Fruit fly (Drosophila melanogaster): ENCODE data around the gene CG31189.

Gene CG31189

DNA sequence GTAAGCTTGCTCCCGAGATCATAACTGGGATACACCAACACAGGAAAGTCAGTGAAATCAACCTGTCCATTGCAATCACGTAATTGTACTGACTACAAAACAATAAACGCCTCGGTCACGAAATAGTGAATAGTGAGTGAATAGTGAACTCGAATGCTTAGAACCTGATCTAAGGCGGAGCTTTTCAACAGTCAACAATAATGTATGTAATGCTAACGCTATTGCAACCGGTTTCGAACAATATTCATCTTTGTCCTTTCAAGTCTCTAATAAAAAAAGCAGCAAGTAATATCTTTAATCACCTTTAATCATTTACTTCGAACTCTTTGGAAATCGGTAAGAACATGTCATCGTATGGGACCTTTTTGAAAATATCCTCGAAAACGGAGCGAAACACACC is at the start of gene CG31189:
Gene CG31189 (minus strand): TSS at position 101 of the 400 bp plus-strand sequence.
- TF ChIP-seq CG8478 (optimal IDR thresholded peaks at IDR 0.05) (no peak), EcR (GFP tag; optimal IDR thresholded peaks at IDR 0.05) (no peak), usp (GFP tag; optimal IDR thresholded peaks at IDR 0.05) (no peak), psq (optimal IDR thresholded peaks at IDR 0.05) (no peak), Dll (optimal IDR thresholded peaks at IDR 0.05) (no peak), pan (optimal IDR thresholded peaks at IDR 0.05) (no peak)

DNA sequence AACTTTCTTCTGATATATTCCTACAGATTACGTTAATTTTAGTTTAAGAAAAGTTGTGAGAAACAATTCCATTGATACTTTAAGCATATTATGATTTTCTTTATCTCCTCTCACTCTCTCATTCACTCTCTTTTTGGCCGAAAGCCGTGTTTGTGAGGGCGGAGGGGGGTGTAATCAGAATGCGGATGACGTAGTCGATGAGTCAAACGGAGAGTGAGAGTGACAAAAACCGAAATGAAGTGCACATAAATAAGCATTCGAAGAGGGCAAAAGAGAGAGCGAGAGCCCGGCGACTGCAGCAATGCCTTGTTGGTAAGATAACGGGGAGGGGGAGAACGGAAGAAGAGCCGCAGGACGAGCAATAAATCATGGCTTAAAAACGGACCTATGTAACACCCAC is 48.6 kb upstream of the CG31189 start:
- TF ChIP-seq CG8478 (optimal IDR thresholded peaks at IDR 0.05): no peak
- no peak for TF ChIP-seq EcR (GFP tag; optimal IDR thresholded peaks at IDR 0.05)

DNA sequence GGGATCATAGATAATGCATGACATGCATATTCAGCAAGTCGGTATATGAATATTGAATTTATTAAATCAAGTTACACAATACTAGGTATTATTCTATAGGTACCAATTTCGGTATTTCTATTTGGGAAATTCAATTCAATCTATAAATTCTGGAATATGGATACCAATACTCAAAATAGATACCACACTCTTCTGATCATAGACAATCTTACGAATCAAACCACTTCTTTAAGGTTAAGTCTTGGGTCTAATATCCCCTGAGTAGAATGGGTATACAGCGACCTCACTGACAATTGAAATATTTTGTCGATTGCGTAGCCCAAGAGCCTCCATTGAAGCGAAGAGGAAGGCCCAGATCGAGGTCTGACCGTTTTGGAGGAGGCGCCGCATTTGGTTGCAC is 47.2 kb upstream of the CG31189 start:
- TF ChIP-seq EcR (GFP tag; optimal IDR thresholded peaks at IDR 0.05): no peak
- TF ChIP-seq CG8478 (optimal IDR thresholded peaks at IDR 0.05): no peak
- TF ChIP-seq usp (GFP tag; optimal IDR thresholded peaks at IDR 0.05): no peak
- TF ChIP-seq Dll (optimal IDR thresholded peaks at IDR 0.05): no peak
- TF ChIP-seq psq (optimal IDR thresholded peaks at IDR 0.05): no peak
- no peak for TF ChIP-seq pan (optimal IDR thresholded peaks at IDR 0.05)

DNA sequence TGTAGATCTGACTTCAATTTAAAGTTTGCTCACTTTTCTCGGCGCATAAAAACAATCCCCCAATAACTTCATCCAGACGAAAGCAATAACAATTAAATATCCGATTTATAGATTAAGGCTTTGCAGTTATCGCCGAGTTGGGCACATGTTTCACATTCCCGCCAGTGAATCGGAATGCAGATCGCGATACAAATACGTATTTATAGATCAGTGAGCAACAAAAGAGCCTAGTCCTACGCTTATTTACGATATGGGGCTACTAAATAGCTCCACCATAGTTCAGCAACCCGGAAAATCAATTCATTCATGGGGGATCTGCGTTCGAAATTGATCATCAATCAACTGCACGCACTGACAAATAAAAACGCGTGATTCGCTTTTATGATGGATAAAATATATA is 46.4 kb upstream of the CG31189 start:
- TF ChIP-seq usp (GFP tag; optimal IDR thresholded peaks at IDR 0.05): no peak
- no peak for TF ChIP-seq psq (optimal IDR thresholded peaks at IDR 0.05)
- no peak for TF ChIP-seq CG8478 (optimal IDR thresholded peaks at IDR 0.05)
- TF ChIP-seq pan (optimal IDR thresholded peaks at IDR 0.05): no peak
- TF ChIP-seq Dll (optimal IDR thresholded peaks at IDR 0.05): no peak
- no peak for TF ChIP-seq EcR (GFP tag; optimal IDR thresholded peaks at IDR 0.05)

DNA sequence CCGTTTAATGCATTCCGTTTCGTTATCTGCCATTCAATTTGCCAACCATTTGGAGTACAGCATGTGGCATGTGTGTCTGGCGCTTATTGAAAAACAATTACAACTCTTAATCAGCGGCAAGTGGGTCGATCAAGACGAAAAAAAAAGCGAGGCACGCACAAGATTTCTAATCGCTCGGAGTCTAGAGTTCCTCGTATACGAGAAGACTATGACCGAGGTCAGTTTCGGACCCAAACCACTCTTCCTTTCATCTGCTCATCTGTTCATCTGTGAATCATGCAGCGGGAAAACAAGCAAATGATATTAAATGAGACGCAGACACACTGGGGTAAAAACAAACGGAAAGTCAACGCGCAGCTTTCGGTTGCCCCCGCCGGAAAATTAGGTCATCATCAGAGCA is 45.9 kb upstream of the CG31189 start:
- no peak for TF ChIP-seq usp (GFP tag; optimal IDR thresholded peaks at IDR 0.05)
- TF ChIP-seq EcR (GFP tag; optimal IDR thresholded peaks at IDR 0.05): no peak
- TF ChIP-seq psq (optimal IDR thresholded peaks at IDR 0.05): no peak
- TF ChIP-seq Dll (optimal IDR thresholded peaks at IDR 0.05): no peak
- TF ChIP-seq CG8478 (optimal IDR thresholded peaks at IDR 0.05): no peak
- no peak for TF ChIP-seq pan (optimal IDR thresholded peaks at IDR 0.05)

DNA sequence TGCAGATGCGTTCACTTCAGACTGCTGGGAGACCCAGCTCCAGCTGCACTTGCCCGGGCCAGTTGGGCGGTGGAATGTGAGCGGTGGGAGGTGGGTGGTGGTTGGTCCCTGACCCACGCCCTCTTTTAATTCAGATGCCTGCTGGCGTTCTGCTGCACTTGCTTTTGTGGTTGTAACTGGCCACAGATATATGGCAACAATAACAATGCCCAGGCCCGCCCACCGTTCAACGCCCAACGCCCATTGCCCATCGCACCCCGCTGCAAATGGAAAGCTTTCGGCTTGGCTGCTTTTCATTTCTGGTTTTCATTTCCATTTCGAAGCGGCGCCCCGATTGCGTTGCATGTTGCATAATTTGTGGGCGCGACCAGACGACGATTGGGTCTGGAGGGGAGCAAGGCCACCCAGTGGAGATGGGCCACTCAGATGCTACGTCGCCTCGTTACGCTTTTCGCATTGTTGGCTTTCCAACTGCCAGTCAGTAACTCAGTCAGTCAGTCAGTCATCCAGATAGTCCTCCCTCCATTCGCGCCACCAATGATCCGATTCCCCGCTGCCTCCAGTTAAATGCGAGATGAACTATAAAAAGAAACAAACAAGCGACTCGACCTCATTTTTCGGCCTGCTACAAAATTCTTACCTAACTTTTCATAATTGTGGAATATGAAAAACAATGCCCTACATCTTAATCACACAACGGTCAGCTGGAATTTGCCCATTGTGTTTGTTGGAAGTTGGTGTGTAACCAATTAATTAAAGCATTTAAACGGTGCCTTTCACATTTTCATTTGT is 44.8 kb upstream of the CG31189 start:
- no peak for TF ChIP-seq psq (optimal IDR thresholded peaks at IDR 0.05)
- TF ChIP-seq Dll (optimal IDR thresholded peaks at IDR 0.05): no peak
- TF ChIP-seq EcR (GFP tag; optimal IDR thresholded peaks at IDR 0.05): no peak
- no peak for TF ChIP-seq CG8478 (optimal IDR thresholded peaks at IDR 0.05)
- TF ChIP-seq pan (optimal IDR thresholded peaks at IDR 0.05): no peak
- TF ChIP-seq usp (GFP tag; optimal IDR thresholded peaks at IDR 0.05): no peak

DNA sequence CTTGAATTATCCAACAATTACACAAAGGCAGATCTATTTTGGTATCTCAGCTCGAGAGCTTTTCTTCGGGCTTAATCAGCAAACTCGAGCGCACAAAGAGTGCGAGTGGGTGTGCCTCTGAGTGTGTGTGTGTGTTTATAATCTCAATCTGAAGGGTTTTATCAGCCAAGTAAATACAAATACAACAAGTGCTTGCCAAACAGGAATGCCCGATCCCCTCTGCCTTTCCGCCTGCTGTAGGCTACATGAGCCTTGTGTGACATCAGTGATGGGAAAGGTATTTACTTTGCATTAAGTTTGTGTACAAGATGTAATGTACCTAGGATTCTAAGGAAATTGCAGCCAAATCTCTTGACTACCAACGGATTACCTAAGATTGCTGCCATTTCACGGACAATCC is 43.8 kb upstream of the CG31189 start:
- TF ChIP-seq CG8478 (optimal IDR thresholded peaks at IDR 0.05) (no peak), EcR (GFP tag; optimal IDR thresholded peaks at IDR 0.05) (no peak), pan (optimal IDR thresholded peaks at IDR 0.05) (no peak), psq (optimal IDR thresholded peaks at IDR 0.05) (no peak), usp (GFP tag; optimal IDR thresholded peaks at IDR 0.05) (no peak), Dll (optimal IDR thresholded peaks at IDR 0.05) (no peak)

DNA sequence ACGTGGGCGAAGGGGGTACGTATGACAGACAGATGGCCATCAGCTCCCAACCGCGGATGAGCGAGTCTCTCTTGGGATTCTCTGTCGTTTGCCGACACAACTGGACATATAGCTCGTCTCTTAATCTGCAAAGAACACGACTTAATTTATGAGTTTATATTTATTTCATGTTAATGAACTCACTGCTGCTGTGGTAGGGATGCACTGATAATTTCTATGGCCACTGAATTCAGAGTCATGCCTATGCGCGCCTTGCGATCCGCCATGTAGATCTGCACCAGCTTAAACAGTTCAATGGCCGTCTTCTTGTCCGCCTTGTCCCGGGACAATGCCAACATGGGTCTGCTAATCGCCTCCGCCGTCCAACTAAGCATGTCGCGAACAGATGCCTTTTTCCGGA is 39.3 kb upstream of the CG31189 start:
- TF ChIP-seq CG8478 (optimal IDR thresholded peaks at IDR 0.05): no peak
- TF ChIP-seq EcR (GFP tag; optimal IDR thresholded peaks at IDR 0.05): no peak
- TF ChIP-seq usp (GFP tag; optimal IDR thresholded peaks at IDR 0.05): no peak
- TF ChIP-seq Dll (optimal IDR thresholded peaks at IDR 0.05): no peak
- no peak for TF ChIP-seq psq (optimal IDR thresholded peaks at IDR 0.05)
- TF ChIP-seq pan (optimal IDR thresholded peaks at IDR 0.05): no peak

DNA sequence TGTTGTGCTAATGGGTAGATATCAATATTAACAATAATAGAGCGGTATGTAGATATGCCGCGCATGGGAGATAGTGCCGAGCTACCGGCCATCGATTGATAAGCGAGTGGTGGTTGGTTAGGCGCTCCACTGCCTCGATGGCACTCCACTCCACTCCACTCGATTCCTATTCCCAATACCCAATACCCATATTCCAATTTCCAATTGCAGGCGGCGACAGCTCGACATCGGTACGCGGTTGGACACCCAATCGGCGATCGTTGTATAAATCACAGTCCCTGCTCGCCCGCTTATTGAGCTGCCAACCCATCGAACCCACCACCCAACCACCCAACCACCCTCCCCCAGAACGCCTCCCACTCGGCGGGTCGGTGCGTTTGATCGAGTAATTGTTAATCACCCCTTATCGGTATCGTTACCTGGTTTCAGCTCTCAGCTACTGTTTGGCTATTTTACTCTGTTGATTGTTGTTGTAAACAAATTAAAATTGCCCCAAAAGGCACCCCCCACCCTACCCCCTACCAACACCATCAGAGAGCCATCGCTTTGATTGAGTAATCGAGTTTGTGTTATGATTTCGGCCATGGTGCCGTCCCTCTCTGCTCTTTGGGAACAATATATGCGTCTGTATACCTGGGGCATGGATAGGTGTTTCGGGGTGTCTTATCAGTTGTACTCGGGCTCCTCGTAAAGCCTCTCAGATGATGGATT is 35.4 kb upstream of the CG31189 start, which contains the start of gene HHEX:
Gene HHEX (minus strand): TSS at position 51 of the 711 bp plus-strand sequence.
- TF ChIP-seq Dll (optimal IDR thresholded peaks at IDR 0.05) (no peak), usp (GFP tag; optimal IDR thresholded peaks at IDR 0.05) (no peak), pan (optimal IDR thresholded peaks at IDR 0.05) (no peak), psq (optimal IDR thresholded peaks at IDR 0.05) (no peak), EcR (GFP tag; optimal IDR thresholded peaks at IDR 0.05) (no peak)

DNA sequence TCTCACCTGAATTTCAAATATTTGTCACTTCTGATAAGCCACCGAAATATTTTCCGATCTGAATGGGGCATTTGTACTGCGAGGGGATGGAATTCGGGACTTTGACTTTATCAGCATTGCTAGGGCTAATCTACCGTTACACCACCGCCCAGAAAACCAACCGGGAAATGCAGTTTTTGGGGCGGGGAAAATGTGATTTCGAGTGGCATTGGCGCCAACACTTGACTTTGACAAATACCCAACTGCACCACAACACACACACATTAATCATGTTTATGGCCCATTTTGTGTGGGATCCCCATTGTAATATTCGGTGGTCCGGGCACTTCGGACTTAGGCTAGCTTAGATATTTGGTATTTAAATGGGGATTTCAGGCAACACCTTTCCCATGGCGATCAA is 33.3 kb upstream of the CG31189 start:
- TF ChIP-seq pan (optimal IDR thresholded peaks at IDR 0.05): no peak
- no peak for TF ChIP-seq Dll (optimal IDR thresholded peaks at IDR 0.05)
- TF ChIP-seq EcR (GFP tag; optimal IDR thresholded peaks at IDR 0.05): no peak
- no peak for TF ChIP-seq psq (optimal IDR thresholded peaks at IDR 0.05)
- no peak for TF ChIP-seq CG8478 (optimal IDR thresholded peaks at IDR 0.05)
- no peak for TF ChIP-seq usp (GFP tag; optimal IDR thresholded peaks at IDR 0.05)

DNA sequence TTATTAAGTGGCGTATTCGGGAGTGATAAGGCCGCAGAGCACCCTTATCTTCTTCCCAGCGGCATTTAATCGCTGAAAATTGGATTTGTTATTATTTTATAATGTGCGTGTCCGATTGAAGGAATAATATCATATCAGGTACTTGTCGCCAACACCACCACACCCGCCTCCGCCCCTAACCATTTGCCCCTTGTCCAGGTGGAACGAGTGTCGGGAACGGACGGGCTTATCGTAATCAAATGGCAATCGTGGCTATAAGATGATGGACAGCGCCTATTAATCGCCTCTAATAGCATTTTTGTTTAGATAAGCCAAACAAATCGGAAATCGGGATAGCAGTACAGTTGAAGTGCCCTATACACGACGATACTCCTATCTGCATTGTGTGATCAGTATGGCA is 32.6 kb upstream of the CG31189 start:
- no peak for TF ChIP-seq EcR (GFP tag; optimal IDR thresholded peaks at IDR 0.05)
- no peak for TF ChIP-seq pan (optimal IDR thresholded peaks at IDR 0.05)
- TF ChIP-seq psq (optimal IDR thresholded peaks at IDR 0.05): no peak
- TF ChIP-seq Dll (optimal IDR thresholded peaks at IDR 0.05): no peak
- TF ChIP-seq CG8478 (optimal IDR thresholded peaks at IDR 0.05): no peak
- no peak for TF ChIP-seq usp (GFP tag; optimal IDR thresholded peaks at IDR 0.05)

DNA sequence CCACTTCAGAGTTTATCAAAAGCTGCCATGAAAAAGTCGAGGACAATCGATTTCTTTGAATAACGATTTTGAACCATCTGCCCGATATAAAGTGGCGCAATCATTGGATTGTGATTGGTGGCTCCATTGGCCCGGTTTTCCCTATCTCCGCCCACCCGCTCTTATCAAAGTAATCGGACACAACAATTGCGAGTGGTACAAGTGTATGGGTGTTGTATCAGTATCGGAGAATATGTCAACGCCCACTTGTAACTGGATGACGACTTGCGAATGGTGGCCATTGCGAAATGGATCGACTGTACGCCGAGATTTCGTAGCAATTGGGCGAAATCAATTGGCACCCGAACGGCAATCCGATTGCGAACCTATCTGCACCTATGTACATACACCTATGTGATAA is 31.9 kb upstream of the CG31189 start:
- TF ChIP-seq EcR (GFP tag; optimal IDR thresholded peaks at IDR 0.05): no peak
